In the genomic region with DNA sequence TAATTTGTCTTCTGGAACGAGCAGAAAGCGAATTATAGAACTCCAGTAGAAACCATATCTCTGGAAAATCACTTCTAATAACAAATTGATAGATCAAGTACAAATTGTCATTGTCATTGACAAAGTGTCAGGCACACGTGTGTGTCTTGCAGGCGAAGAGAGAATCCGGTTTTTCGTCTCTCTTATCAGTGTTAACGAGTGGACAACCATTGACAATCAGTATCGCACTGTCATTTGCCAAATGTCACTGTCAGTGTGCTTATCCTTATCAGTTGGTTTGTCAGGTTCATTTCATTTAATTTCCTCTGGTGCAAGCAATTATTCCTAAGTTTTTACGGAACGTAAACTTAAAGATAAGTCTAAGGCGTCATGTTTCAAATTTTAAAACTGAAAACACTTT, we compare ENCODE assay signal across 6 worm cellular contexts.
TF ChIP-seq lines count a peak whose summit lies in the region.

No protein-coding gene starts in this region.

TF ChIP-seq in whole organism, L1 larva, 84 proteins besides CTCF, POLR2A, EP300 and RAD21:
- no peak for TF ChIP-seq lin-35 (GFP tag; optimal IDR thresholded peaks at IDR 0.05; lab: Kevin White, UChicago)
- TF ChIP-seq pqm-1 (tag; optimal IDR thresholded peaks at IDR 0.05; lab: Kevin White, UChicago) = peak; percentile 61
- TF ChIP-seq F16B12.6 (tag; optimal IDR thresholded peaks at IDR 0.05; lab: Kevin White, UChicago) = no peak
- TF ChIP-seq mdl-1 (tag; optimal IDR thresholded peaks at IDR 0.05; lab: Kevin White, UChicago) = peak in 1 of 2 experiments; percentile 16
- peak; percentile 31 for TF ChIP-seq lin-14 (GFP tag; optimal IDR thresholded peaks at IDR 0.05; lab: Kevin White, UChicago)
- TF ChIP-seq elt-2 (tag; optimal IDR thresholded peaks at IDR 0.05; lab: Kevin White, UChicago) = peak; percentile 71
- TF ChIP-seq dsc-1 (tag; optimal IDR thresholded peaks at IDR 0.05; lab: Kevin White, UChicago) = no peak
- peak; percentile 12 for TF ChIP-seq nhr-20 (tag; optimal IDR thresholded peaks at IDR 0.05; lab: Kevin White, UChicago)

TF ChIP-seq in whole organism, L2 larva, 48 proteins besides CTCF, POLR2A, EP300 and RAD21:
- TF ChIP-seq crh-2 (tag; optimal IDR thresholded peaks at IDR 0.05; lab: Kevin White, UChicago) = peak; percentile 63
- peak; percentile 80 for TF ChIP-seq fos-1 (tag; optimal IDR thresholded peaks at IDR 0.05; lab: Kevin White, UChicago)
- peak; percentile 57 for TF ChIP-seq sma-9 (GFP tag; optimal IDR thresholded peaks at IDR 0.05; lab: Kevin White, UChicago)
- TF ChIP-seq sma-9 (tag; optimal IDR thresholded peaks at IDR 0.05; lab: Kevin White, UChicago) = no peak
- TF ChIP-seq nhr-21 (tag; optimal IDR thresholded peaks at IDR 0.05; lab: Kevin White, UChicago) = peak; percentile 51
- TF ChIP-seq zag-1 (tag; optimal IDR thresholded peaks at IDR 0.05; lab: Kevin White, UChicago) = no peak

TF ChIP-seq in whole organism, L3 larva, 47 proteins besides CTCF, POLR2A, EP300 and RAD21:
- no peak for TF ChIP-seq R02D3.7 (tag; optimal IDR thresholded peaks at IDR 0.05; lab: Kevin White, UChicago)
- peak; percentile 1 for TF ChIP-seq nhr-25 (tag; optimal IDR thresholded peaks at IDR 0.05; lab: Kevin White, UChicago)
- TF ChIP-seq nfya-1 (tag; optimal IDR thresholded peaks at IDR 0.05; lab: Kevin White, UChicago; ENCODE audit: insufficient read depth) = no peak
- peak in 1 of 3 experiments; percentile 41 for TF ChIP-seq elt-3 (tag; optimal IDR thresholded peaks at IDR 0.05; lab: Kevin White, UChicago)
- peak; percentile 50 for TF ChIP-seq pqm-1 (tag; optimal IDR thresholded peaks at IDR 0.05; lab: Kevin White, UChicago)
- peak; percentile 3 for TF ChIP-seq mdl-1 (tag; optimal IDR thresholded peaks at IDR 0.05; lab: Kevin White, UChicago)
- TF ChIP-seq nhr-43 (tag; optimal IDR thresholded peaks at IDR 0.05; lab: Kevin White, UChicago; ENCODE audit: poor library complexity, severe bottlenecking) = peak; percentile 48
- peak; percentile 32 for TF ChIP-seq nhr-23 (tag; optimal IDR thresholded peaks at IDR 0.05; lab: Kevin White, UChicago)
- no peak for TF ChIP-seq nhr-67 (tag; optimal IDR thresholded peaks at IDR 0.05; lab: Kevin White, UChicago)
- TF ChIP-seq elt-2 (tag; optimal IDR thresholded peaks at IDR 0.05; lab: Kevin White, UChicago) = peak; percentile 79

TF ChIP-seq in whole organism, L4 larva, 104 proteins besides CTCF, POLR2A, EP300 and RAD21 (continues in another document):
- TF ChIP-seq daf-16 (GFP tag; optimal IDR thresholded peaks at IDR 0.05; lab: Kevin White, UChicago) (no peak), daf-16 (tag; optimal IDR thresholded peaks at IDR 0.05; lab: Kevin White, UChicago) (peak; percentile 20), nhr-77 (tag; optimal IDR thresholded peaks at IDR 0.05; lab: Kevin White, UChicago) (no peak), dve-1 (tag; optimal IDR thresholded peaks at IDR 0.05; lab: Kevin White, UChicago; ENCODE audit: insufficient read depth) (peak; percentile 29), hlh-30 (tag; optimal IDR thresholded peaks at IDR 0.05; lab: Kevin White, UChicago; ENCODE audit: insufficient read depth) (peak; percentile 49), ceh-82 (tag; optimal IDR thresholded peaks at IDR 0.05; lab: Kevin White, UChicago) (no peak), duxl-1 (tag; optimal IDR thresholded peaks at IDR 0.05; lab: Kevin White, UChicago; ENCODE audit: poor library complexity) (no peak), dpl-1 (GFP tag; optimal IDR thresholded peaks at IDR 0.05; lab: Kevin White, UChicago) (no peak), dmd-6 (GFP tag; IDR thresholded peaks at IDR 0.05; lab: Robert Waterston, UW) (peak; percentile 79), F49E8.2 (tag; optimal IDR thresholded peaks at IDR 0.05; lab: Kevin White, UChicago; ENCODE audit: borderline replicate concordance) (no peak), unc-62 (GFP tag; optimal IDR thresholded peaks at IDR 0.05 in 1 of 2; lab: Kevin White, UChicago) (peak in 1 of 2 experiments; percentile 75), unc-62 (tag; optimal IDR thresholded peaks at IDR 0.05; lab: Kevin White, UChicago) (no peak), nhr-76 (tag; optimal IDR thresholded peaks at IDR 0.05; lab: Kevin White, UChicago) (no peak), nhr-41 (GFP tag; IDR thresholded peaks at IDR 0.05; lab: Robert Waterston, UW) (no peak), lin-1 (GFP tag; IDR thresholded peaks at IDR 0.05; lab: Robert Waterston, UW) (0 out of 2 replicates have a peak, but pooled peaks have one; percentile 22), nhr-48 (tag; optimal IDR thresholded peaks at IDR 0.05; lab: Kevin White, UChicago) (peak; percentile 52), aha-1 (tag; lab: Kevin White, UChicago) (peak; percentile 62), ceh-44 (GFP tag; IDR thresholded peaks at IDR 0.05; lab: Robert Waterston, UW) (no peak), nhr-28 (tag; optimal IDR thresholded peaks at IDR 0.05; lab: Kevin White, UChicago) (peak; percentile 14), dmd-9 (GFP tag; IDR thresholded peaks at IDR 0.05; lab: Robert Waterston, UW) (no peak), F26F4.8 (GFP tag; conservative IDR thresholded peaks at IDR 0.05; lab: Robert Waterston, UW) (no peak)

TF ChIP-seq in whole organism, late embryonic, 69 proteins besides CTCF, POLR2A, EP300 and RAD21:
- TF ChIP-seq elt-2 (tag; optimal IDR thresholded peaks at IDR 0.05; lab: Kevin White, UChicago) (peak; percentile 73), zip-5 (tag; optimal IDR thresholded peaks at IDR 0.05; lab: Kevin White, UChicago) (no peak), ceh-22 (tag; optimal IDR thresholded peaks at IDR 0.05; lab: Kevin White, UChicago) (no peak), C38D4.7 (GFP tag; optimal IDR thresholded peaks at IDR 0.05; lab: Kevin White, UChicago) (no peak), lim-6 (tag; optimal IDR thresholded peaks at IDR 0.05; lab: Kevin White, UChicago) (no peak)

TF ChIP-seq in whole organism, young adult, 124 proteins besides CTCF, POLR2A, EP300 and RAD21:
- no peak for TF ChIP-seq zim-3 (tag; optimal IDR thresholded peaks at IDR 0.05; lab: Kevin White, UChicago)
- no peak for TF ChIP-seq him-1 (tag; optimal IDR thresholded peaks at IDR 0.05; lab: Kevin White, UChicago)
- peak; percentile 56 for TF ChIP-seq nhr-80 (tag; optimal IDR thresholded peaks at IDR 0.05; lab: Kevin White, UChicago)
- no peak for TF ChIP-seq attf-5 (GFP tag; optimal IDR thresholded peaks at IDR 0.05; lab: Kevin White, UChicago)
- no peak for TF ChIP-seq mel-28 (tag; optimal IDR thresholded peaks at IDR 0.05; lab: Kevin White, UChicago; ENCODE audit: borderline replicate concordance)
TF ChIP-seq in whole organism, young adult: peak in this region for 1.
